Worm (Caenorhabditis elegans) whole organism, early embryonic: ENCODE data around the gene mppb-1.

Experiments used
- B0310.2 ChIP-seq: sonication (generic microtip); optimal IDR thresholded peaks from 2 replicates; lab custom pipeline; 2016; ENCODE audit warnings: mild to moderate bottlenecking, missing genetic modification characterization, missing compliant biosample characterization
- hnd-1 ChIP-seq: sonication (generic microtip); optimal IDR thresholded peaks from 2 replicates; lab custom pipeline; 2016; ENCODE audit warnings: missing genetic modification characterization, missing compliant biosample characterization
- scrt-1 ChIP-seq: fragments of 200-800 bp; sonication (Bioruptor generic); IDR thresholded peaks from 2 replicates; pipeline ENCODE4 v1.3.6; 2022; ENCODE audit warnings: missing genetic modification characterization, missing compliant biosample characterization

ce11 chrIV:9069703-9070102, 4.8 kb upstream of the mppb-1 start, which contains the start of gene nhr-11:
- TF ChIP-seq scrt-1 (GFP tag; lab: Robert Waterston, UW) = no peak
- no peak for TF ChIP-seq hnd-1 (tag; lab: Kevin White, UChicago)
- TF ChIP-seq B0310.2 (tag; lab: Kevin White, UChicago) = no peak
